Worm (Caenorhabditis elegans): ENCODE measurements around the gene Y44A6D.6.

Gene Y44A6D.6

ce11 chrV:20832554-20832963 is 25.4 kb downstream of the Y44A6D.6 start:
- no peak for TF ChIP-seq F22D6.2 (tag; optimal IDR thresholded peaks at IDR 0.05)
- TF ChIP-seq ceh-100 (GFP tag; IDR thresholded peaks at IDR 0.05): peak; percentile 84
- TF ChIP-seq K11D2.4 (GFP tag; IDR thresholded peaks at IDR 0.05): no peak
- TF ChIP-seq ztf-26 (tag; optimal IDR thresholded peaks at IDR 0.05): no peak
- peak; percentile 51; the same call in 1 of the 2 replicates for TF ChIP-seq mcd-1 (GFP tag; IDR thresholded peaks at IDR 0.05)
- no peak for TF ChIP-seq cebp-2 (GFP tag; IDR thresholded peaks at IDR 0.05)

- TF ChIP-seq dpff-1 (tag; optimal IDR thresholded peaks at IDR 0.05) (peak; percentile 20), hmg-1.2 (GFP tag; IDR thresholded peaks at IDR 0.05) (peak; percentile 90), T26A5.8 (tag; optimal IDR thresholded peaks at IDR 0.05) (no peak), sea-2 (GFP tag; IDR thresholded peaks at IDR 0.05) (peak; percentile 20; the same call in 1 of the 2 replicates), mcd-1 (GFP tag; IDR thresholded peaks at IDR 0.05) (peak; percentile 51), F10E7.11 (tag; optimal IDR thresholded peaks at IDR 0.05) (no peak), nhr-179 (tag; optimal IDR thresholded peaks at IDR 0.05) (no peak), ztf-25 (GFP tag; IDR thresholded peaks at IDR 0.05) (0 out of 2 replicates have a peak, but pooled peaks have one; percentile 19), sdz-38 (tag; optimal IDR thresholded peaks at IDR 0.05) (no peak), D2030.7 (GFP tag; IDR thresholded peaks at IDR 0.05) (0 out of 2 replicates have a peak, but pooled peaks have one; percentile 15), snpc-3.4 (tag; optimal IDR thresholded peaks at IDR 0.05) (peak; percentile 23), madf-6 (GFP tag; IDR thresholded peaks at IDR 0.05) (peak; percentile 31; the same call in 1 of the 2 replicates)
These were observed 30.6 kb downstream of the Y44A6D.6 start, which contains the start of gene mrps-12 for ce11 chrV:20837765-20838164. Gene mrps-12, plus strand, starts transcription at chrV:20838080.

- no peak for TF ChIP-seq nhr-27 (tag; optimal IDR thresholded peaks at IDR 0.05)
These were observed 31.4 kb downstream of the Y44A6D.6 start, which contains the start of gene exos-7 for ce11 chrV:20838565-20838964. Gene exos-7, plus strand, starts transcription at chrV:20838865.

- TF ChIP-seq attf-3 (GFP tag; conservative IDR thresholded peaks at IDR 0.05) (no peak), lir-1 (GFP tag; conservative IDR thresholded peaks at IDR 0.05) (no peak), ama-1 (optimal IDR thresholded peaks at IDR 0.05) (no peak), ama-1 (GFP tag; optimal IDR thresholded peaks at IDR 0.05) (peak in 1 of 2 experiments; percentile 47), ceh-27 (GFP tag; optimal IDR thresholded peaks at IDR 0.05) (no peak), zim-3 (tag; optimal IDR thresholded peaks at IDR 0.05) (peak; percentile 18), Y95B8A.8 (GFP tag; IDR thresholded peaks at IDR 0.05) (0 out of 2 replicates have a peak, but pooled peaks have one; percentile 13), rpc-1 (optimal IDR thresholded peaks at IDR 0.05) (no peak), rpc-1 (tag; optimal IDR thresholded peaks at IDR 0.05) (no peak), F23B12.7 (tag; optimal IDR thresholded peaks at IDR 0.05; ENCODE audit: insufficient read depth) (no peak), attf-5 (GFP tag; optimal IDR thresholded peaks at IDR 0.05) (no peak), hmg-20 (GFP tag; IDR thresholded peaks at IDR 0.05) (no peak), unc-130 (GFP tag; optimal IDR thresholded peaks at IDR 0.05) (peak; percentile 2), ceh-58 (GFP tag; IDR thresholded peaks at IDR 0.05) (no peak), sea-2 (GFP tag; IDR thresholded peaks at IDR 0.05) (no peak), hsf-1 (GFP tag; IDR thresholded peaks at IDR 0.05) (peak; percentile 58; the same call in 1 of the 2 replicates), F49E8.2 (tag; optimal IDR thresholded peaks at IDR 0.05; ENCODE audit: insufficient read depth) (no peak), dox-1 (GFP tag; IDR thresholded peaks at IDR 0.05) (no peak), lin-54 (GFP tag; optimal IDR thresholded peaks at IDR 0.05) (no peak), ekl-4 (GFP tag; IDR thresholded peaks at IDR 0.05) (0 out of 2 replicates have a peak, but pooled peaks have one; percentile 27), B0035.1 (tag; optimal IDR thresholded peaks at IDR 0.05) (no peak), ceh-40 (GFP tag; IDR thresholded peaks at IDR 0.05) (no peak), lin-26 (GFP tag; IDR thresholded peaks at IDR 0.05) (0 out of 2 replicates have a peak, but pooled peaks have one; percentile 12), ztf-3 (GFP tag; optimal IDR thresholded peaks at IDR 0.05) (no peak), him-1 (tag; optimal IDR thresholded peaks at IDR 0.05) (peak; percentile 50), fkh-3 (tag; optimal IDR thresholded peaks at IDR 0.05) (no peak), egrh-3 (GFP tag; IDR thresholded peaks at IDR 0.05) (no peak), B0336.3 (GFP tag; IDR thresholded peaks at IDR 0.05) (peak; percentile 27; the same call in 1 of the 2 replicates)
These were observed 34.3 kb downstream of the Y44A6D.6 start for ce11 chrV:20841484-20841883.

Measured in whole organism, young adult.